Fruit fly (Drosophila melanogaster): ENCODE measurements around the gene CG42570.

The CG42570 gene

dm6 chr3L:15691968-15692367 lies 25.7 kb upstream of the CG42570 start, which contains the start of gene CG34451:
CG34451 (minus strand) TSS chr3L:15692068.
- TF ChIP-seq Sin3A (optimal IDR thresholded peaks at IDR 0.05) (no peak), h (optimal IDR thresholded peaks at IDR 0.05) (no peak), psq (optimal IDR thresholded peaks at IDR 0.05) (no peak), insv (optimal IDR thresholded peaks at IDR 0.05) (no peak), ttk (optimal IDR thresholded peaks at IDR 0.05) (no peak), Myc (optimal IDR thresholded peaks at IDR 0.05) (no peak)

- TF ChIP-seq psq (optimal IDR thresholded peaks at IDR 0.05): no peak
- no peak for TF ChIP-seq Myc (optimal IDR thresholded peaks at IDR 0.05)
- TF ChIP-seq h (optimal IDR thresholded peaks at IDR 0.05): no peak
- no peak for TF ChIP-seq ttk (optimal IDR thresholded peaks at IDR 0.05)
- no peak for TF ChIP-seq Sin3A (optimal IDR thresholded peaks at IDR 0.05)
- TF ChIP-seq insv (optimal IDR thresholded peaks at IDR 0.05): no peak
Measured at dm6 chr3L:15692388-15692787, 25.2 kb upstream of the CG42570 start.

dm6 chr3L:15692794-15693532 lies 24.7 kb upstream of the CG42570 start:
- TF ChIP-seq Sin3A (optimal IDR thresholded peaks at IDR 0.05): no peak
- no peak for TF ChIP-seq ttk (optimal IDR thresholded peaks at IDR 0.05)
- no peak for TF ChIP-seq h (optimal IDR thresholded peaks at IDR 0.05)
- TF ChIP-seq insv (optimal IDR thresholded peaks at IDR 0.05): no peak
- TF ChIP-seq psq (optimal IDR thresholded peaks at IDR 0.05): no peak
- TF ChIP-seq Myc (optimal IDR thresholded peaks at IDR 0.05): no peak

- TF ChIP-seq Myc (optimal IDR thresholded peaks at IDR 0.05): no peak
- no peak for TF ChIP-seq psq (optimal IDR thresholded peaks at IDR 0.05)
- no peak for TF ChIP-seq Sin3A (optimal IDR thresholded peaks at IDR 0.05)
- no peak for TF ChIP-seq h (optimal IDR thresholded peaks at IDR 0.05)
- no peak for TF ChIP-seq insv (optimal IDR thresholded peaks at IDR 0.05)
- TF ChIP-seq ttk (optimal IDR thresholded peaks at IDR 0.05): no peak
Measured at dm6 chr3L:15694406-15694805, 23.2 kb upstream of the CG42570 start.

- no peak for TF ChIP-seq ttk (optimal IDR thresholded peaks at IDR 0.05)
- no peak for TF ChIP-seq insv (optimal IDR thresholded peaks at IDR 0.05)
- TF ChIP-seq Sin3A (optimal IDR thresholded peaks at IDR 0.05): no peak
- no peak for TF ChIP-seq psq (optimal IDR thresholded peaks at IDR 0.05)
- no peak for TF ChIP-seq h (optimal IDR thresholded peaks at IDR 0.05)
- no peak for TF ChIP-seq Myc (optimal IDR thresholded peaks at IDR 0.05)
Measured at dm6 chr3L:15695195-15695594, 22.4 kb upstream of the CG42570 start.

dm6 chr3L:15697916-15698315 lies 19.7 kb upstream of the CG42570 start:
- TF ChIP-seq Sin3A (optimal IDR thresholded peaks at IDR 0.05): no peak
- TF ChIP-seq h (optimal IDR thresholded peaks at IDR 0.05): no peak
- no peak for TF ChIP-seq insv (optimal IDR thresholded peaks at IDR 0.05)
- TF ChIP-seq ttk (optimal IDR thresholded peaks at IDR 0.05): no peak
- TF ChIP-seq psq (optimal IDR thresholded peaks at IDR 0.05): no peak
- TF ChIP-seq Myc (optimal IDR thresholded peaks at IDR 0.05): no peak

dm6 chr3L:15699626-15700337 lies 17.8 kb upstream of the CG42570 start, which contains the start of gene comm2:
comm2 (minus strand) TSS chr3L:15699850.
- TF ChIP-seq Myc (optimal IDR thresholded peaks at IDR 0.05) (no peak), insv (optimal IDR thresholded peaks at IDR 0.05) (no peak), psq (optimal IDR thresholded peaks at IDR 0.05) (no peak), Sin3A (optimal IDR thresholded peaks at IDR 0.05) (no peak), h (optimal IDR thresholded peaks at IDR 0.05) (no peak), ttk (optimal IDR thresholded peaks at IDR 0.05) (no peak)

- no peak for TF ChIP-seq insv (optimal IDR thresholded peaks at IDR 0.05)
- no peak for TF ChIP-seq Sin3A (optimal IDR thresholded peaks at IDR 0.05)
- TF ChIP-seq psq (optimal IDR thresholded peaks at IDR 0.05): no peak
- TF ChIP-seq h (optimal IDR thresholded peaks at IDR 0.05): no peak
- TF ChIP-seq ttk (optimal IDR thresholded peaks at IDR 0.05): no peak
Measured at dm6 chr3L:15700338-15700966, 17.2 kb upstream of the CG42570 start.

dm6 chr3L:15702191-15702590 lies 15.4 kb upstream of the CG42570 start:
- TF ChIP-seq insv (optimal IDR thresholded peaks at IDR 0.05) (no peak), Myc (optimal IDR thresholded peaks at IDR 0.05) (no peak), ttk (optimal IDR thresholded peaks at IDR 0.05) (no peak), psq (optimal IDR thresholded peaks at IDR 0.05) (no peak), Sin3A (optimal IDR thresholded peaks at IDR 0.05) (no peak), h (optimal IDR thresholded peaks at IDR 0.05) (no peak)

dm6 chr3L:15703330-15704119 lies 14.1 kb upstream of the CG42570 start:
- TF ChIP-seq Myc (optimal IDR thresholded peaks at IDR 0.05) (no peak), h (optimal IDR thresholded peaks at IDR 0.05) (no peak), Sin3A (optimal IDR thresholded peaks at IDR 0.05) (no peak), psq (optimal IDR thresholded peaks at IDR 0.05) (no peak), insv (optimal IDR thresholded peaks at IDR 0.05) (no peak), ttk (optimal IDR thresholded peaks at IDR 0.05) (no peak)

dm6 chr3L:15704250-15704985 lies 13.2 kb upstream of the CG42570 start:
- TF ChIP-seq h (optimal IDR thresholded peaks at IDR 0.05) (no peak), insv (optimal IDR thresholded peaks at IDR 0.05) (no peak), psq (optimal IDR thresholded peaks at IDR 0.05) (no peak), ttk (optimal IDR thresholded peaks at IDR 0.05) (no peak), Myc (optimal IDR thresholded peaks at IDR 0.05) (no peak), Sin3A (optimal IDR thresholded peaks at IDR 0.05) (no peak)

Measured in Kc167 (cell line).